Fruit fly (Drosophila melanogaster) whole organism, embryonic: ENCODE results near the gene CLS.

Source experiments
- Aef1 ChIP-seq: fragments of 200-800 bp; sonication (Bioruptor generic); IDR thresholded peaks from 3 replicates; pipeline ENCODE4 v1.3.6; 2022; ENCODE audit warnings: missing biosample characterization, missing genetic modification characterization
- CG11247 ChIP-seq: fragments of 200-800 bp; sonication (Bioruptor generic); IDR thresholded peaks from 2 replicates; pipeline ENCODE4 v1.3.6; 2022; ENCODE audit warnings: missing biosample characterization, missing genetic modification characterization
- CG12391 ChIP-seq: fragments of 200-800 bp; sonication (Bioruptor generic); optimal IDR thresholded peaks from 3 replicates; lab custom pipeline; 2018; ENCODE audit warnings: missing biosample characterization, mild to moderate bottlenecking, missing genetic modification characterization, moderate library complexity
- CG15269 ChIP-seq: fragments of 200-800 bp; sonication (Bioruptor generic); optimal IDR thresholded peaks from 2 replicates; lab custom pipeline; 2018; ENCODE audit warnings: missing biosample characterization, mild to moderate bottlenecking, missing genetic modification characterization, moderate library complexity
- CG17359 ChIP-seq: fragments of 200-800 bp; sonication (Bioruptor generic); optimal IDR thresholded peaks from 3 replicates; lab custom pipeline; 2018; ENCODE audit warnings: missing biosample characterization, mild to moderate bottlenecking, missing genetic modification characterization, moderate library complexity
- CG18476 ChIP-seq: fragments of 200-800 bp; sonication (Bioruptor generic); optimal IDR thresholded peaks from 2 replicates; lab custom pipeline; 2016; ENCODE audit warnings: missing biosample characterization, mild to moderate bottlenecking, missing genetic modification characterization
- CG2678 ChIP-seq: fragments of 200-800 bp; sonication (Bioruptor generic); optimal IDR thresholded peaks from 3 replicates; lab custom pipeline; 2019; ENCODE audit warnings: missing biosample characterization, mild to moderate bottlenecking, missing genetic modification characterization, moderate library complexity
- CG32532 ChIP-seq: fragments of 200-800 bp; sonication (Bioruptor generic); IDR thresholded peaks from 2 replicates; pipeline ENCODE4 v1.3.6; 2022; ENCODE audit warnings: missing biosample characterization, missing genetic modification characterization
- CG6272 ChIP-seq: fragments of 200-800 bp; sonication (Bioruptor generic); IDR thresholded peaks from 2 replicates; pipeline ENCODE4 v1.3.6; 2022; ENCODE audit warnings: missing biosample characterization, missing genetic modification characterization
- CG7987 ChIP-seq: fragments of 200-800 bp; sonication (Bioruptor generic); optimal IDR thresholded peaks from 2 replicates; lab custom pipeline; 2018; ENCODE audit warnings: missing biosample characterization, mild to moderate bottlenecking, missing genetic modification characterization, moderate library complexity
- D ChIP-seq, 2 experiments: fragments of 200-800 bp in 1 of 2; fragments of >200 bp in 1 of 2; sonication (Bioruptor generic) in 1 of 2; optimal IDR thresholded peaks; 2 replicates in 1 of 2; 3 replicates in 1 of 2; lab custom pipeline; 2017; ENCODE audit warnings: mild to moderate bottlenecking in 1 of 2, missing biosample characterization in 1 of 2, missing genetic modification characterization in 1 of 2, missing genetic modification reagents in 1 of 2
- Dfd ChIP-seq, 2 experiments: fragments of >200 bp; optimal IDR thresholded peaks; 2 replicates each; lab custom pipeline; 2017; ENCODE audit warnings: missing biosample characterization in 2 of 2, missing genetic modification characterization in 2 of 2
- Dref ChIP-seq: fragments of 200-800 bp; sonication (Bioruptor generic); IDR thresholded peaks from 2 replicates; pipeline ENCODE4 v1.3.6; 2022; ENCODE audit warnings: missing biosample characterization, missing genetic modification characterization
- Gug ChIP-seq: fragments of 200-800 bp; sonication (Bioruptor generic); IDR thresholded peaks from 4 replicates; pipeline ENCODE4 v1.3.6; 2022; ENCODE audit warnings: missing biosample characterization, missing genetic modification characterization
- HLH54F ChIP-seq: fragments of 200-800 bp; sonication (Bioruptor generic); optimal IDR thresholded peaks from 3 replicates; lab custom pipeline; 2016; ENCODE audit warnings: missing biosample characterization, missing genetic modification characterization
- Max ChIP-seq: fragments of 200-800 bp; sonication (Bioruptor generic); optimal IDR thresholded peaks from 2 replicates; lab custom pipeline; 2016; ENCODE audit warnings: missing biosample characterization, mild to moderate bottlenecking, missing genetic modification characterization
- Nf-YA ChIP-seq: fragments of 200-800 bp; sonication (Bioruptor generic); IDR thresholded peaks from 2 replicates; pipeline ENCODE4 v1.3.6; 2022; ENCODE audit warnings: missing biosample characterization, missing genetic modification characterization
- Oaz ChIP-seq: fragments of 200-800 bp; sonication (Bioruptor generic); IDR thresholded peaks from 2 replicates; pipeline ENCODE4 v1.3.6; 2022; ENCODE audit warnings: missing biosample characterization, missing genetic modification characterization
- Ptx1 ChIP-seq: fragments of 200-800 bp; sonication (Bioruptor generic); IDR thresholded peaks from 2 replicates; pipeline ENCODE4 v1.3.6; 2022; ENCODE audit warnings: missing biosample characterization, missing genetic modification characterization
- Rfx ChIP-seq: fragments of 200-800 bp; sonication (Bioruptor generic); IDR thresholded peaks from 2 replicates; pipeline ENCODE4 v1.3.6; 2022; ENCODE audit warnings: missing biosample characterization, missing genetic modification characterization
- Side ChIP-seq: fragments of 200-800 bp; sonication (Bioruptor generic); optimal IDR thresholded peaks from 2 replicates; lab custom pipeline; 2016; ENCODE audit warnings: missing biosample characterization, missing genetic modification characterization
- Spps ChIP-seq: fragments of 200-800 bp; sonication (Bioruptor generic); optimal IDR thresholded peaks from 2 replicates; lab custom pipeline; 2018; ENCODE audit warnings: missing biosample characterization, mild to moderate bottlenecking, missing genetic modification characterization
- Stat92E ChIP-seq, 3 experiments: fragments of >200 bp in 2 of 3; fragments of 200-800 bp in 1 of 3; sonication (Bioruptor generic) in 1 of 3; optimal IDR thresholded peaks; 2 replicates each; lab custom pipeline; 2017 to 2019; ENCODE audit warnings: missing biosample characterization in 3 of 3, missing genetic modification characterization in 3 of 3, mild to moderate bottlenecking in 1 of 3, moderate library complexity in 1 of 3
- Trl ChIP-seq, 3 experiments: fragments of >200 bp in 2 of 3; fragments of 200-800 bp in 1 of 3; sonication (Bioruptor generic) in 1 of 3; optimal IDR thresholded peaks; 2 replicates in 1 of 3; 3 replicates in 2 of 3; lab custom pipeline; 2016 to 2017; ENCODE audit warnings: missing biosample characterization in 1 of 3, missing genetic modification characterization in 1 of 3
- al ChIP-seq: fragments of 200-800 bp; sonication (Bioruptor generic); IDR thresholded peaks from 2 replicates; pipeline ENCODE4 v1.3.6; 2022; ENCODE audit warnings: missing biosample characterization, missing genetic modification characterization
- amos ChIP-seq: fragments of 200-800 bp; sonication (Bioruptor generic); IDR thresholded peaks from 2 replicates; pipeline ENCODE4 v1.3.6; 2022; ENCODE audit warnings: missing biosample characterization, missing genetic modification characterization; ENCODE audit not compliant: partially characterized antibody
- ase ChIP-seq: fragments of 200-800 bp; sonication (Bioruptor generic); IDR thresholded peaks from 3 replicates; pipeline ENCODE4 v1.3.6; 2022; ENCODE audit warnings: missing biosample characterization, missing genetic modification characterization
- bbx ChIP-seq: fragments of 200-800 bp; sonication (Bioruptor generic); IDR thresholded peaks from 2 replicates; pipeline ENCODE4 v1.3.6; 2022; ENCODE audit warnings: missing biosample characterization, missing genetic modification characterization; ENCODE audit not compliant: partially characterized antibody
- br ChIP-seq: fragments of >200 bp; optimal IDR thresholded peaks from 2 replicates; lab custom pipeline; 2017
- cato ChIP-seq: fragments of 200-800 bp; sonication (Bioruptor generic); optimal IDR thresholded peaks from 2 replicates; lab custom pipeline; 2016; ENCODE audit warnings: missing biosample characterization, missing genetic modification characterization, borderline replicate concordance
- chm ChIP-seq: fragments of 200-800 bp; sonication (Bioruptor generic); IDR thresholded peaks from 2 replicates; pipeline ENCODE4 v1.3.6; 2022; ENCODE audit warnings: missing biosample characterization, missing genetic modification characterization
- ci ChIP-seq: fragments of 200-800 bp; sonication (Bioruptor generic); IDR thresholded peaks from 3 replicates; pipeline ENCODE4 v1.3.6; 2022; ENCODE audit warnings: missing biosample characterization, missing genetic modification characterization
- corto ChIP-seq: fragments of 200-800 bp; sonication (Bioruptor generic); optimal IDR thresholded peaks from 2 replicates; lab custom pipeline; 2016; ENCODE audit warnings: missing biosample characterization, mild to moderate bottlenecking, missing genetic modification characterization, moderate library complexity
- crol ChIP-seq: fragments of 200-800 bp; sonication (Bioruptor generic); IDR thresholded peaks from 2 replicates; pipeline ENCODE4 v1.3.6; 2022; ENCODE audit warnings: missing biosample characterization, missing genetic modification characterization
- crp ChIP-seq, 2 experiments: fragments of 200-800 bp; sonication (Bioruptor generic); optimal IDR thresholded peaks; 2 replicates in 1 of 2; 3 replicates in 1 of 2; lab custom pipeline; 2017; ENCODE audit warnings: missing biosample characterization in 2 of 2, missing genetic modification characterization in 2 of 2, mild to moderate bottlenecking in 1 of 2, moderate library complexity in 1 of 2
- fd3F ChIP-seq: fragments of 200-800 bp; sonication (Bioruptor generic); optimal IDR thresholded peaks from 2 replicates; lab custom pipeline; 2018; ENCODE audit warnings: missing biosample characterization, mild to moderate bottlenecking, missing genetic modification characterization, moderate library complexity
- fd64A ChIP-seq: fragments of 200-800 bp; sonication (Bioruptor generic); optimal IDR thresholded peaks from 3 replicates; lab custom pipeline; 2018; ENCODE audit warnings: missing biosample characterization, mild to moderate bottlenecking, missing genetic modification characterization
- grau ChIP-seq: fragments of 200-800 bp; optimal IDR thresholded peaks from 3 replicates; lab custom pipeline; 2019; ENCODE audit warnings: missing biosample characterization, mild to moderate bottlenecking, missing genetic modification characterization, moderate library complexity
- h ChIP-seq: fragments of >200 bp; optimal IDR thresholded peaks from 2 replicates; lab custom pipeline; 2017
- mam ChIP-seq: fragments of 200-800 bp; sonication (Bioruptor generic); optimal IDR thresholded peaks from 3 replicates; lab custom pipeline; 2016; ENCODE audit warnings: missing biosample characterization, missing genetic modification characterization
- mirr ChIP-seq: fragments of 200-800 bp; sonication (Bioruptor generic); optimal IDR thresholded peaks from 3 replicates; lab custom pipeline; 2018; ENCODE audit warnings: missing biosample characterization, mild to moderate bottlenecking, missing genetic modification characterization
- mld ChIP-seq: fragments of 200-800 bp; sonication (Bioruptor generic); IDR thresholded peaks from 3 replicates; pipeline ENCODE4 v1.3.6; 2022; ENCODE audit warnings: missing biosample characterization, missing genetic modification characterization; ENCODE audit not compliant: partially characterized antibody
- pb ChIP-seq: fragments of 200-800 bp; sonication (Bioruptor generic); optimal IDR thresholded peaks from 3 replicates; lab custom pipeline; 2016; ENCODE audit warnings: missing biosample characterization, missing genetic modification characterization
- pho ChIP-seq: fragments of 200-800 bp; sonication (Bioruptor generic); optimal IDR thresholded peaks from 2 replicates; lab custom pipeline; 2016; ENCODE audit warnings: missing biosample characterization, missing genetic modification characterization
- pros ChIP-seq: fragments of 200-800 bp; sonication (Bioruptor generic); optimal IDR thresholded peaks from 3 replicates; lab custom pipeline; 2019; ENCODE audit warnings: missing biosample characterization, mild to moderate bottlenecking, missing genetic modification characterization, moderate library complexity
- psq ChIP-seq: fragments of 200-800 bp; sonication (Bioruptor generic); optimal IDR thresholded peaks from 2 replicates; lab custom pipeline; 2017; ENCODE audit warnings: missing biosample characterization, missing genetic modification characterization
- sna ChIP-seq: fragments of 200-800 bp; sonication (Bioruptor generic); IDR thresholded peaks from 2 replicates; pipeline ENCODE4 v1.3.6; 2022; ENCODE audit warnings: missing biosample characterization, missing genetic modification characterization; ENCODE audit not compliant: partially characterized antibody
- sug ChIP-seq: fragments of 200-800 bp; optimal IDR thresholded peaks from 2 replicates; lab custom pipeline; 2019; ENCODE audit warnings: missing biosample characterization, mild to moderate bottlenecking, missing genetic modification characterization, moderate library complexity
- yki ChIP-seq: fragments of >200 bp; optimal IDR thresholded peaks from 3 replicates; lab custom pipeline; 2018
- zen2 ChIP-seq: fragments of 200-800 bp; sonication (Bioruptor generic); IDR thresholded peaks from 3 replicates; pipeline ENCODE4 v1.3.6; 2022; ENCODE audit warnings: missing biosample characterization, missing genetic modification characterization; ENCODE audit not compliant: partially characterized antibody

The CLS gene

DNA sequence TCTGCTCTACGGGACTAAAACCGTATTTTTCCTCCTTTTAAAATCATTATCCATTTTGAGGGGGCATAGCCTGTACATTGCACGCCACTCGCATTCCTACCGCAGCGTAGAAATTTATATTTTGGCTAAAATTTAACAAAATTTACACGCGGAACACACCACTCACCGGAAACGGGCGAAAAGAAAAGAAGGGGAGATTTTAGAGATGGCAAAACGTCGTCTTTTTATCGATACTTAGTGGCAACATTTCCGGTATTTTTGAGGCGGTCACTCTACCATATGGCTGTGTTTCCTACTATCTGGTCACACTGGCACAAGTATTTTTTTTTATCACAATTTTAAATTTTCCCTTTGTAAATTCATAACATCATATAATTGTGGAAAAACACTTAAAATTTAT lies 2.3 kb downstream of the CLS start, which contains the start of gene RpL27 (continued):
- TF ChIP-seq CG2678 (tag; lab: Kevin White, UChicago) (peak; percentile 73), ase (GFP tag; lab: Robert Waterston, UW) (peak; percentile 42; the same call in 2 of the 3 replicates), zen2 (no peak), CG17359 (tag; lab: Kevin White, UChicago) (peak; percentile 72), fd3F (peak; percentile 60), CG7987 (GFP tag; lab: Kevin White, UChicago) (peak; percentile 95), CG11247 (GFP tag; lab: Robert Waterston, UW) (peak; percentile 79), Max (peak; percentile 87), cato (peak; percentile 10), Dfd (GFP tag; optimal IDR thresholded peaks at IDR 0.05; lab: Kevin White, UChicago) (no peak), mam (GFP tag; lab: Kevin White, UChicago) (peak; percentile 71), pho (GFP tag; lab: Kevin White, UChicago) (peak; percentile 70), al (GFP tag; lab: Robert Waterston, UW) (peak; percentile 59), crol (GFP tag; lab: Robert Waterston, UW) (peak; percentile 24), Rfx (GFP tag; lab: Robert Waterston, UW) (peak; percentile 91), mirr (GFP tag; lab: Kevin White, UChicago) (peak; percentile 86), Aef1 (GFP tag; lab: Robert Waterston, UW) (no peak; the same call in 2 of the 3 replicates), bbx (GFP tag; lab: Robert Waterston, UW) (peak; percentile 80), sug (tag; lab: Kevin White, UChicago) (peak; percentile 84), crp (GFP tag; optimal IDR thresholded peaks at IDR 0.05; lab: Kevin White, UChicago) (peak; percentile 1 to 82), h (lab: Kevin White, UChicago) (no peak), yki (lab: Kevin White, UChicago) (no peak), CG6272 (GFP tag; lab: Robert Waterston, UW) (peak; percentile 30), Nf-YA (GFP tag; lab: Robert Waterston, UW) (peak; percentile 73), ci (peak; percentile 95), br (lab: Kevin White, UChicago) (no peak), pb (GFP tag; lab: Kevin White, UChicago) (peak; percentile 87), chm (GFP tag; lab: Robert Waterston, UW) (peak; percentile 75), pros (GFP tag; lab: Kevin White, UChicago) (no peak), CG32532 (GFP tag; lab: Robert Waterston, UW) (peak; percentile 84), Oaz (peak; percentile 41), Ptx1 (GFP tag; lab: Robert Waterston, UW) (peak; percentile 67), CG18476 (no peak), sna (GFP tag; lab: Robert Waterston, UW) (peak; percentile 16; the same call in 1 of the 2 replicates), mld (GFP tag; lab: Robert Waterston, UW) (no peak), Trl (optimal IDR thresholded peaks at IDR 0.05; lab: Kevin White, UChicago) (no peak), Trl (GFP tag; optimal IDR thresholded peaks at IDR 0.05; lab: Kevin White, UChicago) (peak; percentile 84), Spps (peak; percentile 67), Side (GFP tag; lab: Kevin White, UChicago) (peak; percentile 84), grau (tag; lab: Kevin White, UChicago) (peak; percentile 77), psq (GFP tag; lab: Kevin White, UChicago) (peak; percentile 27), CG12391 (tag; lab: Kevin White, UChicago) (peak; percentile 76), D (optimal IDR thresholded peaks at IDR 0.05; lab: Kevin White, UChicago) (no peak), D (GFP tag; optimal IDR thresholded peaks at IDR 0.05; lab: Kevin White, UChicago) (peak; percentile 69), amos (GFP tag; lab: Robert Waterston, UW) (peak; percentile 76), corto (GFP tag; lab: Kevin White, UChicago) (peak; percentile 67), Stat92E (GFP tag; optimal IDR thresholded peaks at IDR 0.05; lab: Kevin White, UChicago) (peak in 1 of 3 experiments; percentile 67), Gug (GFP tag; lab: Robert Waterston, UW) (no peak), Dref (peak; percentile 76), fd64A (peak; percentile 74), CG15269 (peak; percentile 74), HLH54F (peak; percentile 69)
